Fruit fly (Drosophila melanogaster): ENCODE data around the gene Alp12.

dm6 chr2L:19401914-19402313, 21.9 kb upstream of the Alp12 start:
- TF ChIP-seq Crg-1 (GFP tag; optimal IDR thresholded peaks at IDR 0.05) = no peak
- TF ChIP-seq Clk (GFP tag; optimal IDR thresholded peaks at IDR 0.05) = no peak
- no peak for TF ChIP-seq cnc (optimal IDR thresholded peaks at IDR 0.05)
- no peak for TF ChIP-seq CG5204 (GFP tag; optimal IDR thresholded peaks at IDR 0.05)
- TF ChIP-seq CG1620 (GFP tag; optimal IDR thresholded peaks at IDR 0.05) = no peak
- TF ChIP-seq bab1 (GFP tag; optimal IDR thresholded peaks at IDR 0.05) = no peak

All from whole organism, adult.